Worm (Caenorhabditis elegans): ENCODE measurements around the gene frpr-15.

The frpr-15 gene

DNA sequence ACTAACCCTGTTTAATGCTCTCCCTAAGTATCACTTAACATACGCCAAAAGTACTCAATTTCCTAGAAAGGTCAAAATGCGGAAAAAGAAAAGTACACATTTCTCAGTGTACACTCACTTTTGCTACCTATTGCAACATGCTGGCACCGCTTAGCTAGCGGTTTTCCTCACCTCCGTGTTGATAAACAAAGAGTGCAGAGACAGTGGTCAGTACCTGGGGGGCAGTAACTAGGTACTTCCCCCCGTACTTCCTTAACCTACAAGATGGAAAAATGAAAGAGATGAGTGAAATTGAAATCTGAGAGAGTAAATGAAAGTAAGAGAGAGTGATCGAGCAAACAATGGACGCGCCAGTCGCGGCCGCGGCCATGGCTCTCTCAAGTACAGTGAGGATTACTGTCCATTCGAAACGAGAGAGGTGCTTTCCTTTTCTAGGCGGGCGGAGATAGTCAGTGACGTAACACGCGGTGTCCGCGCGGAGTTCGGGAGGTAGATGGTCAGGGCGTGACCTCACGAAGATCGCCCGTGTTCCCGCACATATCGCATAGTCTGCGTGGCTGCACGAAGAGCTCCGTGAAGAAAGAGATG, 56.4 kb downstream of the frpr-15 start, which contains the start of gene cky-1:
cky-1 (plus strand) TSS at position 538 of the 588 bp plus-strand sequence.
- no peak for TF ChIP-seq tbx-9 (tag; optimal IDR thresholded peaks at IDR 0.05; ENCODE audit: borderline replicate concordance)

DNA sequence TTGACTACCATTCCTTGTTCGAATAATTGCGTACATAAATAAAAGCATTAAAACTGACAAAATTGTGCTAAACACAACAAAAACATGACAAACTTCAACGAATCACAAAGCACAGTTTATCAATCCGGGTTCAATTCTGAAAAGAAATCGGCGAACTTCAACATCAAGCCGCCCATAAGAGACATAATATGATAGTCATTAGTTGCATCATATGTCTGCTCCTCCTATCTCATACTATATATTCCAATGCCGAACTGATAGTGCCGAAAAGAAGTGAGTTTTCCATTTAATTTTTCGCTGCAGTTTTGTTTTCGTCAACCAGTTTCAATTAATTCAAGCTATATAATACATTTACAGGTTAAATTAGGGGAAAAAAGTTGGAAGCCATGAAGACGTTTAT, 61.8 kb downstream of the frpr-15 start, which contains the start of gene hrg-7:
hrg-7 (plus strand) TSS at position 358 of the 400 bp plus-strand sequence.
- peak; percentile 94 for TF ChIP-seq nhr-80 (tag; optimal IDR thresholded peaks at IDR 0.05)
- TF ChIP-seq nfyb-1 (GFP tag; IDR thresholded peaks at IDR 0.05) = no peak
